Fruit fly (Drosophila melanogaster): ENCODE measurements around the gene CG32037.

The CG32037 gene

dm6 chr3L:9451522-9452118, 40.4 kb downstream of the CG32037 start, which contains the start of the genes CG3448 and ghi (continued):
- TF ChIP-seq Oaz (GFP tag; IDR thresholded peaks at IDR 0.05) (no peak), Dref (GFP tag; IDR thresholded peaks at IDR 0.05) (peak; percentile 83), Mrtf (GFP tag; IDR thresholded peaks at IDR 0.05) (no peak), az2 (GFP tag; optimal IDR thresholded peaks at IDR 0.05) (peak; percentile 3), ab (GFP tag; optimal IDR thresholded peaks at IDR 0.05) (no peak), CG2202 (tag; optimal IDR thresholded peaks at IDR 0.05) (no peak), toy (GFP tag; IDR thresholded peaks at IDR 0.05) (no peak), CG43689 (GFP tag; IDR thresholded peaks at IDR 0.05) (no peak), Aef1 (GFP tag; IDR thresholded peaks at IDR 0.05) (peak; percentile 58), NfI (GFP tag; optimal IDR thresholded peaks at IDR 0.05) (peak; percentile 35), CG12155 (GFP tag; optimal IDR thresholded peaks at IDR 0.05) (peak; percentile 57), CG14441 (GFP tag; IDR thresholded peaks at IDR 0.05) (peak; percentile 40; the same call in 1 of the 2 replicates), ken (GFP tag; IDR thresholded peaks at IDR 0.05) (no peak), CG8924 (tag; optimal IDR thresholded peaks at IDR 0.05) (peak; percentile 51), sisA (GFP tag; IDR thresholded peaks at IDR 0.05) (peak; percentile 58), HLH3B (GFP tag; IDR thresholded peaks at IDR 0.05) (no peak), mld (GFP tag; IDR thresholded peaks at IDR 0.05; ENCODE audit: partially characterized antibody) (no peak)

- no peak for TF ChIP-seq pho (GFP tag; optimal IDR thresholded peaks at IDR 0.05)
- TF ChIP-seq CG9609 (GFP tag; optimal IDR thresholded peaks at IDR 0.05), result no peak
- no peak for TF ChIP-seq Stat92E (GFP tag; optimal IDR thresholded peaks at IDR 0.05)
- TF ChIP-seq HmgZ (tag; optimal IDR thresholded peaks at IDR 0.05), result no peak
- no peak for TF ChIP-seq CG8359 (GFP tag; optimal IDR thresholded peaks at IDR 0.05; ENCODE audit: borderline replicate concordance)
- peak; percentile 92 for TF ChIP-seq kay (GFP tag; optimal IDR thresholded peaks at IDR 0.05)
- TF ChIP-seq insv (GFP tag; optimal IDR thresholded peaks at IDR 0.05), result peak; percentile 97 to 100
- TF ChIP-seq gt (GFP tag; IDR thresholded peaks at IDR 0.05), result no peak
- no peak for TF ChIP-seq gcm2 (GFP tag; optimal IDR thresholded peaks at IDR 0.05)
- TF ChIP-seq hbn (GFP tag; IDR thresholded peaks at IDR 0.05; ENCODE audit: partially characterized antibody), result no peak
- TF ChIP-seq danr (GFP tag; IDR thresholded peaks at IDR 0.05), result no peak
- no peak for TF ChIP-seq CG15073 (GFP tag; optimal IDR thresholded peaks at IDR 0.05)
- no peak for TF ChIP-seq D19B (GFP tag; optimal IDR thresholded peaks at IDR 0.05)
- TF ChIP-seq Hmx (GFP tag; optimal IDR thresholded peaks at IDR 0.05), result no peak
- TF ChIP-seq Doc3 (GFP tag; IDR thresholded peaks at IDR 0.05; ENCODE audit: partially characterized antibody), result no peak
- peak; percentile 30 for TF ChIP-seq CG2120 (GFP tag; optimal IDR thresholded peaks at IDR 0.05)
- no peak for TF ChIP-seq Dref (GFP tag; IDR thresholded peaks at IDR 0.05)
- no peak for TF ChIP-seq Gug (GFP tag; IDR thresholded peaks at IDR 0.05)
- TF ChIP-seq CG9797 (GFP tag; optimal IDR thresholded peaks at IDR 0.05), result no peak
- no peak for TF ChIP-seq crp (GFP tag; optimal IDR thresholded peaks at IDR 0.05)
- peak; percentile 2 for TF ChIP-seq corto (GFP tag; optimal IDR thresholded peaks at IDR 0.05)
- no peak for TF ChIP-seq pb (GFP tag; optimal IDR thresholded peaks at IDR 0.05)
- no peak for TF ChIP-seq ind (GFP tag; optimal IDR thresholded peaks at IDR 0.05)
- TF ChIP-seq tup (GFP tag; optimal IDR thresholded peaks at IDR 0.05), result no peak
- no peak for TF ChIP-seq Deaf1 (tag; optimal IDR thresholded peaks at IDR 0.05)
- no peak for TF ChIP-seq unpg (GFP tag; optimal IDR thresholded peaks at IDR 0.05)
- no peak for TF ChIP-seq Ets97D (GFP tag; optimal IDR thresholded peaks at IDR 0.05)
- TF ChIP-seq Eip74EF (GFP tag; optimal IDR thresholded peaks at IDR 0.05), result no peak
- TF ChIP-seq eve (GFP tag; optimal IDR thresholded peaks at IDR 0.05), result no peak
- TF ChIP-seq slbo (GFP tag; IDR thresholded peaks at IDR 0.05), result peak; percentile 38; the same call in 1 of the 2 replicates
- TF ChIP-seq HLH3B (GFP tag; IDR thresholded peaks at IDR 0.05), result no peak
- no peak for TF ChIP-seq CG30403 (GFP tag; optimal IDR thresholded peaks at IDR 0.05)
- no peak for TF ChIP-seq Antp (GFP tag; optimal IDR thresholded peaks at IDR 0.05)
- no peak for TF ChIP-seq Poxn (GFP tag; IDR thresholded peaks at IDR 0.05)
- peak; percentile 84 for TF ChIP-seq CG10959 (GFP tag; IDR thresholded peaks at IDR 0.05)
Measured at dm6 chr3L:9447239-9447777, 44.7 kb downstream of the CG32037 start.

Data from whole organism, embryonic.